Worm (Caenorhabditis elegans) whole organism, L3 larva: ENCODE results near the gene dph-3.

Experiments
- R02D3.7 ChIP-seq: fragments of 150-350 bp; optimal IDR thresholded peaks from 2 replicates; lab custom pipeline; 2014; ENCODE audit warnings: missing biosample characterization, missing genetic modification characterization
- ama-1 ChIP-seq: fragments of 150-350 bp; optimal IDR thresholded peaks from 2 replicates; lab custom pipeline; 2018
- daf-12 ChIP-seq: fragments of 150-350 bp; optimal IDR thresholded peaks from 2 replicates; lab custom pipeline; 2014; ENCODE audit warnings: missing biosample characterization, missing genetic modification reagents, missing genetic modification characterization
- elt-1 ChIP-seq: fragments of 150-350 bp; optimal IDR thresholded peaks from 2 replicates; lab custom pipeline; 2014; ENCODE audit warnings: missing biosample characterization, missing genetic modification characterization
- elt-2 ChIP-seq: sonication (generic microtip); optimal IDR thresholded peaks from 2 replicates; lab custom pipeline; 2016; ENCODE audit warnings: missing genetic modification reagents, mild to moderate bottlenecking, missing genetic modification characterization, missing compliant biosample characterization
- elt-3 ChIP-seq, 3 experiments: fragments of 150-350 bp in 1 of 3; sonication (generic microtip) in 2 of 3; optimal IDR thresholded peaks; 2 replicates in 2 of 3; 4 replicates in 1 of 3; lab custom pipeline; 2014 to 2017; ENCODE audit warnings: missing biosample characterization in 3 of 3, missing genetic modification characterization in 3 of 3
- eor-1 ChIP-seq, 2 experiments: fragments of 150-350 bp; optimal IDR thresholded peaks; 2 replicates each; lab custom pipeline; 2014 to 2018; ENCODE audit warnings: missing biosample characterization in 2 of 2, missing genetic modification characterization in 2 of 2
- fkh-10 ChIP-seq: sonication (generic microtip); optimal IDR thresholded peaks from 2 replicates; lab custom pipeline; 2017; ENCODE audit warnings: missing biosample characterization, missing genetic modification reagents, missing genetic modification characterization
- fos-1 ChIP-seq: fragments of 150-350 bp; optimal IDR thresholded peaks from 2 replicates; lab custom pipeline; 2014; ENCODE audit warnings: missing biosample characterization, missing genetic modification characterization
- hmg-11 ChIP-seq: sonication (generic microtip); optimal IDR thresholded peaks from 2 replicates; lab custom pipeline; 2016; ENCODE audit warnings: missing genetic modification characterization, missing compliant biosample characterization
- jun-1 ChIP-seq: fragments of 150-350 bp; optimal IDR thresholded peaks from 2 replicates; lab custom pipeline; 2014; ENCODE audit warnings: missing biosample characterization, missing genetic modification reagents, missing genetic modification characterization
- lin-15B ChIP-seq: fragments of 150-350 bp; optimal IDR thresholded peaks from 2 replicates; lab custom pipeline; 2014; ENCODE audit warnings: missing biosample characterization, missing genetic modification characterization
- lin-39 ChIP-seq: fragments of 150-350 bp; optimal IDR thresholded peaks from 2 replicates; lab custom pipeline; 2018; ENCODE audit warnings: missing biosample characterization, missing genetic modification reagents, missing genetic modification characterization
- lsy-12 ChIP-seq: sonication (generic microtip); optimal IDR thresholded peaks from 2 replicates; lab custom pipeline; 2016; ENCODE audit warnings: mild to moderate bottlenecking, missing genetic modification characterization, missing compliant biosample characterization
- mdl-1 ChIP-seq: fragments of 150-350 bp; optimal IDR thresholded peaks from 2 replicates; lab custom pipeline; 2014; ENCODE audit warnings: missing biosample characterization, missing genetic modification characterization
- nfya-1 ChIP-seq: sonication (generic microtip); optimal IDR thresholded peaks from 2 replicates; lab custom pipeline; 2017; ENCODE audit warnings: missing genetic modification characterization, mild to moderate bottlenecking, missing compliant biosample characterization, antibody characterized with exemption, moderate library complexity; ENCODE audit not compliant: insufficient read depth
- nhr-12 ChIP-seq: fragments of 150-350 bp; optimal IDR thresholded peaks from 2 replicates; lab custom pipeline; 2014; ENCODE audit warnings: missing biosample characterization, missing genetic modification characterization
- nhr-23 ChIP-seq: fragments of 150-350 bp; optimal IDR thresholded peaks from 2 replicates; lab custom pipeline; 2014; ENCODE audit warnings: missing biosample characterization, missing genetic modification reagents, missing genetic modification characterization
- nhr-237 ChIP-seq: fragments of 150-350 bp; optimal IDR thresholded peaks from 2 replicates; lab custom pipeline; 2014; ENCODE audit warnings: missing biosample characterization, missing genetic modification characterization
- nhr-25 ChIP-seq: sonication (generic microtip); optimal IDR thresholded peaks from 2 replicates; lab custom pipeline; 2017; ENCODE audit warnings: missing biosample characterization, missing genetic modification characterization
- nhr-28 ChIP-seq: fragments of 150-350 bp; optimal IDR thresholded peaks from 2 replicates; lab custom pipeline; 2014; ENCODE audit warnings: missing biosample characterization, missing genetic modification characterization
- nhr-43 ChIP-seq: sonication (generic microtip); optimal IDR thresholded peaks from 2 replicates; lab custom pipeline; 2016; ENCODE audit warnings: mild to moderate bottlenecking, missing genetic modification characterization, missing compliant biosample characterization; ENCODE audit not compliant: poor library complexity, severe bottlenecking
- nhr-76 ChIP-seq: fragments of 150-350 bp; sonication (generic microtip); optimal IDR thresholded peaks from 5 replicates; lab custom pipeline; 2014; ENCODE audit warnings: missing biosample characterization, missing genetic modification characterization
- nhr-77 ChIP-seq: fragments of 150-350 bp; optimal IDR thresholded peaks from 2 replicates; lab custom pipeline; 2014; ENCODE audit warnings: missing biosample characterization, missing genetic modification characterization
- pha-4 ChIP-seq: fragments of 150-350 bp; optimal IDR thresholded peaks from 2 replicates; lab custom pipeline; 2014; ENCODE audit warnings: missing biosample characterization, missing genetic modification reagents, missing genetic modification characterization
- pqm-1 ChIP-seq: fragments of 150-350 bp; optimal IDR thresholded peaks from 2 replicates; lab custom pipeline; 2017; ENCODE audit warnings: missing biosample characterization, missing genetic modification characterization, inconsistent platforms
- sea-2 ChIP-seq: fragments of 150-350 bp; sonication (generic microtip); optimal IDR thresholded peaks from 4 replicates; lab custom pipeline; 2014; ENCODE audit warnings: missing biosample characterization, missing genetic modification reagents, missing genetic modification characterization
- unc-39 ChIP-seq: sonication (generic microtip); optimal IDR thresholded peaks from 4 replicates; lab custom pipeline; 2017; ENCODE audit warnings: missing biosample characterization, missing genetic modification characterization
- zag-1 ChIP-seq: fragments of 150-350 bp; optimal IDR thresholded peaks from 2 replicates; lab custom pipeline; 2014; ENCODE audit warnings: missing biosample characterization, missing genetic modification characterization
- ztf-4 ChIP-seq: fragments of 150-350 bp; optimal IDR thresholded peaks from 2 replicates; lab custom pipeline; 2014; ENCODE audit warnings: missing biosample characterization, missing genetic modification characterization

dph-3 gene

DNA sequence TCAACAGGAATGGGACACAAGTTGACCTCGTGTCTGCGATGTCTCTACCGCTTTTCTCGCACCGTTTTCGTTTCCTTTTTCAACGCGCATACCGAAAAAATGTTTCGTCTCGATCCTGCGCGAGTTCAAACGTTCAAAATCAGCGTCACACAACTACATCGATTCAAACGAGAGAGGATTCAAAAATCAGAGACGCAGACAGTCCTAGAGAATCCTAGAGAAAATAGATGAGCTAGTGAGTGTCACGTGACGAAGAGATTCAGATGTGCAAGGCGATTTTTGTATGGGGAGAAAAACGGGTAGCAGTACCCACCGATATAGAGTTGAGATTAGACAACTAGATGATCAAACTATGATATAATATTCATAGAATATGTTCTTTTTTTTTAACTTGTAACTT, 37.0 kb upstream of the dph-3 start (continued):
- TF ChIP-seq nhr-23 (tag; lab: Kevin White, UChicago): peak; percentile 78
- TF ChIP-seq fos-1 (tag; lab: Kevin White, UChicago): no peak
- no peak for TF ChIP-seq elt-3 (tag; optimal IDR thresholded peaks at IDR 0.05; lab: Kevin White, UChicago)
- no peak for TF ChIP-seq nhr-77 (tag; lab: Kevin White, UChicago)
- no peak for TF ChIP-seq elt-2 (tag; lab: Kevin White, UChicago)
- TF ChIP-seq R02D3.7: peak; percentile 19
- TF ChIP-seq pha-4 (tag; lab: Kevin White, UChicago): no peak

DNA sequence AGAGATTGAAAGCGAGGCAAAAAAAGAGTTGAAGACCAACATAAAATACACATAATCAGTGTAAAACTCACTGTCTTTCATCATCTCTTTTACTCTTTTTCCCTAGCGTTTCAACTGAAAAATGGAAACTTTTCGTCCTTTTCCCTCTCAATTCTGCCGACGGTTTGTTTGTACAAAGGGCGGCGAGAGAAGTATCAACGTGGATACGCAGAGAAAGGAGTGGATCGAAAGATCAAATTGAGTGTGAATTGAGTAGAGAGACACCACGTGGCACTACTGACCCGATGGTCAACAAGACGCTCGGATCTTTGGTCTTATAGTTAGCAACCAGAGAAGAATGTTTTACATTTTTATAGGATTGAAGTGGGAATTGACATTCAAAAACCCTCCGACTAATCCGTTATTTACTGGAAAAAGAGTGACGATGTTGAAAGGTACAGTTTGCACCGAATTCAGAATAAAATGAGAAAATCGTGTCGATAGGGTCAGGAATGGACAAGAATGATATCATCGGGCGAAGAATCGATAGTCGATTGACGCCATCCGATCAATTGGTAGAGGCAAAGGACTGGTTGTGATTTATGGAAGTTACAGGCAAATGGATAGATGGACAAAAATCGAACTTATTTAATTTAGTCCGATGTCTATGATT, 35.8 kb upstream of the dph-3 start:
- peak; percentile 41 for TF ChIP-seq ama-1 (lab: Kevin White, UChicago)
- TF ChIP-seq ztf-4 (tag; lab: Kevin White, UChicago): peak; percentile 34
- TF ChIP-seq nfya-1 (tag; lab: Kevin White, UChicago): peak; percentile 43
- no peak for TF ChIP-seq nhr-237 (tag; lab: Kevin White, UChicago)
- peak; percentile 73 for TF ChIP-seq elt-2 (tag; lab: Kevin White, UChicago)
- no peak for TF ChIP-seq zag-1 (tag; lab: Kevin White, UChicago)
- no peak for TF ChIP-seq lsy-12 (tag; lab: Kevin White, UChicago)
- TF ChIP-seq nhr-76 (tag; lab: Kevin White, UChicago): no peak
- no peak for TF ChIP-seq hmg-11
- no peak for TF ChIP-seq eor-1 (tag; optimal IDR thresholded peaks at IDR 0.05; lab: Kevin White, UChicago)
- peak; percentile 76 for TF ChIP-seq pqm-1 (tag; lab: Kevin White, UChicago)
- TF ChIP-seq nhr-25 (tag; lab: Kevin White, UChicago): peak; percentile 34
- peak; percentile 62 for TF ChIP-seq jun-1 (tag; lab: Kevin White, UChicago)
- peak; percentile 97 for TF ChIP-seq pha-4 (tag; lab: Kevin White, UChicago)
- TF ChIP-seq nhr-43 (tag; lab: Kevin White, UChicago): peak; percentile 11
- TF ChIP-seq fkh-10 (GFP tag; lab: Kevin White, UChicago): no peak
- TF ChIP-seq mdl-1 (tag; lab: Kevin White, UChicago): peak; percentile 56

DNA sequence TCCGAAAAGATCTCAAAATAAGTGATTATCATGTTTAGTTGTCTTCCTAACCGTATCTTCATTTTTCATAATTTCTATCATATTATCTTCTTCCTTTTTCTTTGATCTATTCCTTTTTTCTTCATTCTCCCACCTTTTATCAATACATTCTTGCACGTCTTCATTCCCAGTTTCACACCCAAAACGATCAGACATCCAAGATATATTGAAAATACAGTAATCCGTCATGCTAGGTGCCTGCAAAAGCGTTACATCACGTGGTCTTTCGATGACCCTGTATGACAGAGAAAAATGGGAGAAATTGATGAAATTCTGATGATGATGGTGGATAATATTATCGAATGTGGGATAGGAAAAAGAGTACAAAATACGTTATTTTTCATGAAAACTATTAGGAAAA, 34.5 kb upstream of the dph-3 start:
- TF ChIP-seq nhr-28 (tag; lab: Kevin White, UChicago) (no peak), unc-39 (no peak), lin-15B (tag; lab: Kevin White, UChicago) (no peak), nhr-23 (tag; lab: Kevin White, UChicago) (peak; percentile 94), zag-1 (tag; lab: Kevin White, UChicago) (no peak), nhr-12 (tag; lab: Kevin White, UChicago) (no peak), nhr-43 (tag; lab: Kevin White, UChicago) (peak; percentile 88), lin-39 (tag; lab: Kevin White, UChicago) (no peak), eor-1 (tag; optimal IDR thresholded peaks at IDR 0.05; lab: Kevin White, UChicago) (no peak), elt-2 (tag; lab: Kevin White, UChicago) (no peak), nhr-25 (tag; lab: Kevin White, UChicago) (peak; percentile 52), elt-3 (tag; optimal IDR thresholded peaks at IDR 0.05; lab: Kevin White, UChicago) (peak in 1 of 3 experiments; percentile 79)

DNA sequence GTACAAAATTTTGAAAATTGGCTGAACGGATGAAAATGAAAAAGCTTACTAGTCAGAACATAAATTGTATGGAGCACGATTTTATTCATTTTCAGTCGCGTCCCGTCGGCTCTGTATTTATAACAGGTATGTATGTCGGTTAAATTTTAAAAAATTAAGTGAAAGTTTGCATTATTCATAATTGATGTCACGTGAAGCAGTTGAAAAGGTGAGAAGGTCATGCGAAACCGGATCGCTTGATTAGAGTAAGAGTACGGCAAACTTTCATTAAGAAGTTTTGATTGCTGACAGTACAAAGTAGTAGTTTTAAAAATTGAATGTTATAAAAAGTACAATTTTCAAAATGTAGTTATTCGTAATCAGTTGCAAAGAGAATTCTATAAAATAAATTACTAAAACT, 33.7 kb upstream of the dph-3 start:
- TF ChIP-seq sea-2 (GFP tag; lab: Kevin White, UChicago): no peak
- peak; percentile 25 for TF ChIP-seq nhr-25 (tag; lab: Kevin White, UChicago)
- TF ChIP-seq nfya-1 (tag; lab: Kevin White, UChicago): no peak
- no peak for TF ChIP-seq nhr-76 (tag; lab: Kevin White, UChicago)
- TF ChIP-seq, all 47 proteins: peak for 1

DNA sequence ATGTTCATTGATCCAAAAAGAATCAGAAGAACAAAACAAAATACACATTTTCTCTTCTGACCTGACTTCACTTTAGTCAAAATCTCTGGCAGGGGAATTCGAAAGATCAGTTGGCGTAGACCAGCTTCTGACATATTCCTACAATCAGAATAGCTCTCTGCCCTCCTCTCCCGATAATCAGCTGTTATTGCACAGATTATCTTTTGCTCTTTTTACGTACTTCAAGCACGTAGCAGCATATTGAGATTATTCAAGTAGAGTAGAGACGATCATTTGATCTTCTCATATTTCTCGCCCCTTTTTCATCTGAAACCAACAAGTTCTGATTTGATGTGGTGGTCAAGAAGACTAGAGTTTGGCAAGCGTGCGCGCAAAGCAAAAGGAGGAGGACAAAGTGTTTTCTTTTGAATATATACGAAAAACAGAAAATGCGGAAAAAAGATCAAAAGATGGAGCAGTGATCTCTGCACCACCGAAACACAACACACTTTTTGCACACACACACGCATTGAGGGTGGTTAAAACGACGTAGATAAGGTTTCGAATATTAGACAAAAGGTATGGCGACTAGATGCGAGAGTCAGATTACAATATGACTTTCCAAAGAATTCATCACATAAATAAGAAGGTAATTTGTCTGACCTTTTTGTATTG, 33.1 kb upstream of the dph-3 start:
- TF ChIP-seq elt-1: peak; percentile 72
- peak; percentile 40 for TF ChIP-seq elt-2 (tag; lab: Kevin White, UChicago)
- peak; percentile 75 for TF ChIP-seq pqm-1 (tag; lab: Kevin White, UChicago)
- TF ChIP-seq sea-2 (GFP tag; lab: Kevin White, UChicago): no peak
- TF ChIP-seq daf-12 (tag; lab: Kevin White, UChicago): no peak
- TF ChIP-seq ama-1 (lab: Kevin White, UChicago): peak; percentile 40
- TF ChIP-seq jun-1 (tag; lab: Kevin White, UChicago): no peak
- TF ChIP-seq nfya-1 (tag; lab: Kevin White, UChicago): peak; percentile 2
- TF ChIP-seq mdl-1 (tag; lab: Kevin White, UChicago): no peak
